Worm (Caenorhabditis elegans) whole organism, young adult: ENCODE measurements around the gene C01G10.10.

Experiments used
- B0035.1 ChIP-seq: sonication (generic microtip); optimal IDR thresholded peaks from 2 replicates; lab custom pipeline; 2016; ENCODE audit warnings: missing genetic modification characterization, mild to moderate bottlenecking, missing compliant biosample characterization, missing genotype, missing genetic modification reagents
- B0336.3 ChIP-seq: fragments of 200-800 bp; sonication (Bioruptor generic); IDR thresholded peaks from 2 replicates; pipeline ENCODE4 v1.3.6; 2022; ENCODE audit warnings: missing genetic modification characterization, missing compliant biosample characterization
- C06A6.2 ChIP-seq: fragments of 200-800 bp; sonication (Bioruptor generic); conservative IDR thresholded peaks from 2 replicates; pipeline ENCODE4 v1.3.6; 2022; ENCODE audit warnings: missing genetic modification characterization, missing compliant biosample characterization
- C17E4.6 ChIP-seq: fragments of 200-800 bp; sonication (Bioruptor generic); IDR thresholded peaks from 2 replicates; pipeline ENCODE4 v1.3.6; 2022; ENCODE audit warnings: missing genetic modification reagents, missing genetic modification characterization, missing compliant biosample characterization
- F22D6.2 ChIP-seq: sonication (generic microtip); optimal IDR thresholded peaks from 2 replicates; lab custom pipeline; 2016; ENCODE audit warnings: mild to moderate bottlenecking, missing genetic modification characterization, missing compliant biosample characterization
- F37B4.10 ChIP-seq: fragments of 200-800 bp; sonication (Bioruptor generic); IDR thresholded peaks from 2 replicates; pipeline ENCODE4 v1.3.6; 2022; ENCODE audit warnings: missing genetic modification characterization, missing compliant biosample characterization
- F39B2.1 ChIP-seq: fragments of 200-800 bp; sonication (Bioruptor generic); IDR thresholded peaks from 2 replicates; pipeline ENCODE4 v1.3.6; 2022; ENCODE audit warnings: missing genetic modification reagents, missing genetic modification characterization, missing compliant biosample characterization
- F55B11.4 ChIP-seq: sonication (generic microtip); optimal IDR thresholded peaks from 2 replicates; lab custom pipeline; 2016; ENCODE audit warnings: missing compliant biosample characterization, missing genetic modification characterization, borderline replicate concordance; ENCODE audit not compliant: insufficient read depth
- F57C9.4 ChIP-seq: sonication (generic microtip); optimal IDR thresholded peaks from 2 replicates; lab custom pipeline; 2017; ENCODE audit warnings: mild to moderate bottlenecking, missing genetic modification characterization, missing compliant biosample characterization
- K11D2.4 ChIP-seq: fragments of 200-800 bp; sonication (Bioruptor generic); IDR thresholded peaks from 2 replicates; pipeline ENCODE4 v1.3.6; 2022; ENCODE audit warnings: missing genetic modification reagents, missing genetic modification characterization, missing compliant biosample characterization
- K12H6.12 ChIP-seq: fragments of 200-800 bp; sonication (Bioruptor generic); optimal IDR thresholded peaks from 2 replicates; lab custom pipeline; 2018; ENCODE audit warnings: mild to moderate bottlenecking, missing genetic modification characterization, missing compliant biosample characterization
- T26A5.8 ChIP-seq: sonication (generic microtip); optimal IDR thresholded peaks from 2 replicates; lab custom pipeline; 2016; ENCODE audit warnings: missing genetic modification characterization, missing compliant biosample characterization
- Y79H2A.3 ChIP-seq: fragments of 200-800 bp; sonication (Bioruptor generic); conservative IDR thresholded peaks from 2 replicates; pipeline ENCODE4 v1.3.6; 2022; ENCODE audit warnings: missing genetic modification reagents, missing genetic modification characterization, missing compliant biosample characterization
- ZK185.1 ChIP-seq: sonication (generic microtip); optimal IDR thresholded peaks from 2 replicates; lab custom pipeline; 2016; ENCODE audit warnings: mild to moderate bottlenecking, missing genetic modification characterization, missing compliant biosample characterization; ENCODE audit not compliant: poor library complexity, severe bottlenecking
- ama-1 ChIP-seq, 3 experiments: fragments of 150-350 bp in 1 of 3; sonication (generic microtip) in 2 of 3; optimal IDR thresholded peaks; 2 replicates each; lab custom pipeline; 2014 to 2018; ENCODE audit warnings: missing biosample characterization in 2 of 3, missing genetic modification characterization in 2 of 3, missing genetic modification reagents in 2 of 3
- aptf-2 ChIP-seq: fragments of 200-800 bp; sonication (Bioruptor generic); conservative IDR thresholded peaks from 2 replicates; pipeline ENCODE4 v1.3.6; 2022; ENCODE audit warnings: missing genetic modification reagents, missing genetic modification characterization, missing compliant biosample characterization
- atf-7 ChIP-seq: sonication (generic microtip); optimal IDR thresholded peaks from 2 replicates; lab custom pipeline; 2017; ENCODE audit warnings: mild to moderate bottlenecking, missing genetic modification characterization, missing compliant biosample characterization
- bed-2 ChIP-seq: fragments of 200-800 bp; sonication (Bioruptor generic); IDR thresholded peaks from 2 replicates; pipeline ENCODE4 v1.3.6; 2022; ENCODE audit warnings: missing genetic modification reagents, missing genetic modification characterization, missing compliant biosample characterization
- ccch-3 ChIP-seq: fragments of 200-800 bp; sonication (Bioruptor generic); optimal IDR thresholded peaks from 2 replicates; lab custom pipeline; 2018; ENCODE audit warnings: mild to moderate bottlenecking, missing genetic modification characterization, missing compliant biosample characterization
- cebp-1 ChIP-seq, 2 experiments: fragments of 200-800 bp in 1 of 2; sonication (Bioruptor generic) in 1 of 2; sonication (generic microtip) in 1 of 2; IDR thresholded peaks in 1 of 2; optimal IDR thresholded peaks in 1 of 2; 2 replicates each; pipeline versions ENCODE4 v1.3.6 to Lab custom; 2017 to 2022; ENCODE audit warnings: missing compliant biosample characterization in 2 of 2, missing genetic modification characterization in 2 of 2, mild to moderate bottlenecking in 1 of 2, missing genetic modification reagents in 1 of 2, moderate library complexity in 1 of 2
- ceh-40 ChIP-seq: fragments of 200-800 bp; sonication (Bioruptor generic); IDR thresholded peaks from 2 replicates; pipeline ENCODE4 v1.3.6; 2022; ENCODE audit warnings: missing genetic modification characterization, missing compliant biosample characterization
- chd-7 ChIP-seq: sonication (generic microtip); optimal IDR thresholded peaks from 2 replicates; lab custom pipeline; 2016; ENCODE audit warnings: mild to moderate bottlenecking, missing genetic modification characterization, moderate library complexity, missing compliant biosample characterization
- dpff-1 ChIP-seq: sonication (generic microtip); optimal IDR thresholded peaks from 2 replicates; lab custom pipeline; 2017; ENCODE audit warnings: mild to moderate bottlenecking, missing genetic modification characterization, missing compliant biosample characterization
- egl-18 ChIP-seq: fragments of 200-800 bp; sonication (Bioruptor generic); IDR thresholded peaks from 2 replicates; pipeline ENCODE4 v1.3.6; 2022; ENCODE audit warnings: missing genetic modification reagents, missing genetic modification characterization, missing compliant biosample characterization
- egl-44 ChIP-seq: fragments of 200-800 bp; sonication (Bioruptor generic); IDR thresholded peaks from 2 replicates; pipeline ENCODE4 v1.3.6; 2022; ENCODE audit warnings: missing genetic modification reagents, missing genetic modification characterization, missing compliant biosample characterization
- ekl-4 ChIP-seq: fragments of 200-800 bp; sonication (Bioruptor generic); IDR thresholded peaks from 2 replicates; pipeline ENCODE4 v1.3.6; 2022; ENCODE audit warnings: missing genetic modification reagents, missing genetic modification characterization, missing compliant biosample characterization
- hlh-26 ChIP-seq: fragments of 200-800 bp; sonication (Bioruptor generic); conservative IDR thresholded peaks from 2 replicates; pipeline ENCODE4 v1.3.6; 2022; ENCODE audit warnings: missing genetic modification reagents, missing genetic modification characterization, missing compliant biosample characterization
- hmg-1.2 ChIP-seq: fragments of 200-800 bp; sonication (Bioruptor generic); IDR thresholded peaks from 2 replicates; pipeline ENCODE4 v1.3.6; 2022; ENCODE audit warnings: missing genetic modification reagents, missing genetic modification characterization, missing compliant biosample characterization
- hmg-20 ChIP-seq: fragments of 200-800 bp; sonication (Bioruptor generic); IDR thresholded peaks from 2 replicates; pipeline ENCODE4 v1.3.6; 2022; ENCODE audit warnings: missing genetic modification reagents, missing genetic modification characterization, missing compliant biosample characterization
- let-526 ChIP-seq: fragments of 200-800 bp; sonication (Bioruptor generic); IDR thresholded peaks from 2 replicates; pipeline ENCODE4 v1.3.6; 2022; ENCODE audit warnings: missing genetic modification reagents, missing genetic modification characterization, missing compliant biosample characterization
- let-607 ChIP-seq, 2 experiments: fragments of 200-800 bp in 1 of 2; sonication (Bioruptor generic) in 1 of 2; sonication (generic microtip) in 1 of 2; optimal IDR thresholded peaks; 2 replicates each; lab custom pipeline; 2016 to 2018; ENCODE audit warnings: mild to moderate bottlenecking in 2 of 2, missing compliant biosample characterization in 2 of 2, missing genetic modification characterization in 2 of 2, moderate library complexity in 2 of 2, missing genotype in 1 of 2
- mel-28 ChIP-seq: sonication (generic microtip); optimal IDR thresholded peaks from 2 replicates; lab custom pipeline; 2016; ENCODE audit warnings: borderline replicate concordance, mild to moderate bottlenecking, missing genetic modification characterization, missing compliant biosample characterization
- mes-4 ChIP-seq: sonication (generic microtip); optimal IDR thresholded peaks from 2 replicates; lab custom pipeline; 2016; ENCODE audit warnings: missing genotype, missing genetic modification characterization, missing compliant biosample characterization
- mxl-1 ChIP-seq: sonication (generic microtip); optimal IDR thresholded peaks from 2 replicates; lab custom pipeline; 2016; ENCODE audit warnings: missing genetic modification characterization, missing compliant biosample characterization
- nfya-2 ChIP-seq: fragments of 200-800 bp; sonication (Bioruptor generic); IDR thresholded peaks from 2 replicates; pipeline ENCODE4 v1.3.6; 2022; ENCODE audit warnings: missing genetic modification reagents, missing genetic modification characterization, missing compliant biosample characterization
- nhr-120 ChIP-seq: fragments of 200-800 bp; sonication (Bioruptor generic); IDR thresholded peaks from 2 replicates; pipeline ENCODE4 v1.3.6; 2022; ENCODE audit warnings: missing genetic modification characterization, missing compliant biosample characterization
- nhr-179 ChIP-seq: sonication (generic microtip); optimal IDR thresholded peaks from 2 replicates; lab custom pipeline; 2016; ENCODE audit warnings: mild to moderate bottlenecking, missing genetic modification characterization, missing compliant biosample characterization
- pbrm-1 ChIP-seq: fragments of 200-800 bp; sonication (Bioruptor generic); IDR thresholded peaks from 2 replicates; pipeline ENCODE4 v1.3.6; 2022; ENCODE audit warnings: missing genetic modification reagents, missing genetic modification characterization, missing compliant biosample characterization
- rcor-1 ChIP-seq: fragments of 200-800 bp; sonication (Bioruptor generic); IDR thresholded peaks from 2 replicates; pipeline ENCODE4 v1.3.6; 2022; ENCODE audit warnings: missing genetic modification reagents, missing genetic modification characterization, missing compliant biosample characterization
- rpc-1 ChIP-seq, 2 experiments: fragments of 150-350 bp in 1 of 2; sonication (generic microtip) in 1 of 2; optimal IDR thresholded peaks; 2 replicates each; lab custom pipeline; 2014 to 2018; ENCODE audit warnings: missing biosample characterization in 1 of 2, missing genetic modification characterization in 1 of 2, missing genetic modification reagents in 1 of 2, missing genotype in 1 of 2
- sdz-38 ChIP-seq: sonication (generic microtip); optimal IDR thresholded peaks from 2 replicates; lab custom pipeline; 2016; ENCODE audit warnings: missing genotype, missing genetic modification characterization, missing compliant biosample characterization
- snpc-1.1 ChIP-seq: sonication (generic microtip); optimal IDR thresholded peaks from 2 replicates; lab custom pipeline; 2017; ENCODE audit warnings: missing genetic modification characterization, mild to moderate bottlenecking, missing compliant biosample characterization, antibody characterized with exemption, moderate library complexity, missing genotype, missing genetic modification reagents; ENCODE audit not compliant: insufficient read depth
- snpc-1.3 ChIP-seq: sonication (generic microtip); optimal IDR thresholded peaks from 2 replicates; lab custom pipeline; 2017; ENCODE audit warnings: missing genetic modification characterization, mild to moderate bottlenecking, missing compliant biosample characterization, antibody characterized with exemption, moderate library complexity, missing genotype, missing genetic modification reagents; ENCODE audit not compliant: insufficient read depth
- unc-62 ChIP-seq: fragments of 150-350 bp; optimal IDR thresholded peaks from 2 replicates; lab custom pipeline; 2014; ENCODE audit warnings: missing biosample characterization, missing genetic modification reagents, missing genetic modification characterization
- zim-3 ChIP-seq: sonication (generic microtip); optimal IDR thresholded peaks from 2 replicates; lab custom pipeline; 2017; ENCODE audit warnings: mild to moderate bottlenecking, missing genetic modification characterization, moderate library complexity, missing compliant biosample characterization
- ztf-25 ChIP-seq: fragments of 200-800 bp; sonication (Bioruptor generic); IDR thresholded peaks from 2 replicates; pipeline ENCODE4 v1.3.6; 2022; ENCODE audit warnings: missing genetic modification reagents, missing genetic modification characterization, missing compliant biosample characterization
- ztf-28 ChIP-seq: fragments of 200-800 bp; sonication (Bioruptor generic); IDR thresholded peaks from 2 replicates; pipeline ENCODE4 v1.3.6; 2022; ENCODE audit warnings: missing genetic modification reagents, missing genetic modification characterization, missing compliant biosample characterization

C01G10.10 gene

DNA sequence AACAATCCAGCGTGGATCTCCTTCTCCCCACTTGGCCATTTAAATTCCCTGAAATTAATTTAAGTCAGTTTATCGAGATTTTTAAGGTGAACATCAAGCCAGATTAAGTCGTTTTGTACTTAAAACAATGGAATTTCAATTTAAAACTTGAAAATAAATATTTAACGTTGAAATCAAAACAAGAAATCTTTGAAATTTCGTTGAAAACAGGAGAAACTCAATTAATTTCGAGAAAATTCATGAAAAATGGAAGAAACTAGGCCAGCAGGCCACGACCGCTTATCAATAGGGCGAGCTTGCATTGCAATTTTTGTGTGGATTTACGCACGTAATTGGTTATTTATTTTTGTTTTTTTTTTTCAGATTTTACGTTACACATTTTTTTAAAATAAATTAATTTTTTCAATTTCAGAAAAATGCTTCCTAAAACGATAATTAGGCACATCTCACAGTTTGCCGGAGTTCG lies 3.1 kb upstream of the C01G10.10 start, which contains the start of the genes ahsa-1 and C01G10.7 (continued):
- no peak for TF ChIP-seq ama-1 (optimal IDR thresholded peaks at IDR 0.05; lab: Kevin White, UChicago)
- no peak for TF ChIP-seq ama-1 (GFP tag; optimal IDR thresholded peaks at IDR 0.05; lab: Kevin White, UChicago)
- peak; percentile 74 for TF ChIP-seq snpc-1.1 (tag; lab: Kevin White, UChicago)
- TF ChIP-seq ztf-28 (GFP tag; lab: Robert Waterston, UW) = peak; percentile 93
- no peak for TF ChIP-seq zim-3 (tag; lab: Kevin White, UChicago)
- peak; percentile 84 for TF ChIP-seq rcor-1
- TF ChIP-seq B0336.3 (GFP tag; lab: Robert Waterston, UW) = no peak
- no peak for TF ChIP-seq nfya-2 (GFP tag; lab: Robert Waterston, UW)
- no peak for TF ChIP-seq unc-62
- no peak for TF ChIP-seq dpff-1 (tag; lab: Kevin White, UChicago)
- TF ChIP-seq hlh-26 (GFP tag; lab: Robert Waterston, UW) = no peak
- TF ChIP-seq mes-4 (tag; lab: Kevin White, UChicago) = no peak
- peak; percentile 77 for TF ChIP-seq Y79H2A.3 (GFP tag; lab: Robert Waterston, UW)
- TF ChIP-seq hmg-20 (GFP tag; lab: Robert Waterston, UW) = no peak
- TF ChIP-seq let-607 (tag; optimal IDR thresholded peaks at IDR 0.05; lab: Kevin White, UChicago) = peak in 1 of 2 experiments; percentile 77
- TF ChIP-seq C06A6.2 (GFP tag; lab: Robert Waterston, UW) = no peak
- TF ChIP-seq ekl-4 = peak; percentile 88
- TF ChIP-seq hmg-1.2 (GFP tag; lab: Robert Waterston, UW) = peak; percentile 51; the same call in 1 of the 2 replicates
- TF ChIP-seq C17E4.6 (GFP tag; lab: Robert Waterston, UW) = peak; percentile 48; the same call in 1 of the 2 replicates
- TF ChIP-seq ccch-3 (GFP tag; lab: Kevin White, UChicago) = peak; percentile 30
- peak; percentile 90 for TF ChIP-seq let-526
- TF ChIP-seq atf-7 = peak; percentile 63
- TF ChIP-seq nhr-179 = no peak
- TF ChIP-seq nhr-120 (GFP tag; lab: Robert Waterston, UW) = no peak
- no peak for TF ChIP-seq egl-18 (GFP tag; lab: Robert Waterston, UW)
- peak; percentile 94 for TF ChIP-seq bed-2
- TF ChIP-seq ztf-25 = peak; percentile 71; the same call in 1 of the 2 replicates
- peak; percentile 52 for TF ChIP-seq F22D6.2 (tag; lab: Kevin White, UChicago)
- peak; percentile 90 for TF ChIP-seq aptf-2
- TF ChIP-seq snpc-1.3 (tag; lab: Kevin White, UChicago) = peak; percentile 65
- peak; percentile 80 for TF ChIP-seq egl-44 (GFP tag; lab: Robert Waterston, UW)
- no peak for TF ChIP-seq F37B4.10 (GFP tag; lab: Robert Waterston, UW)
- peak; percentile 97 for TF ChIP-seq ZK185.1 (tag; lab: Kevin White, UChicago)
- TF ChIP-seq K11D2.4 (GFP tag; lab: Robert Waterston, UW) = 0 out of 2 replicates have a peak, but pooled peaks have one; percentile 55
- peak; percentile 70 for TF ChIP-seq K12H6.12 (tag; lab: Kevin White, UChicago)
- TF ChIP-seq ceh-40 (GFP tag; lab: Robert Waterston, UW) = no peak
- peak; percentile 57 for TF ChIP-seq mel-28 (tag; lab: Kevin White, UChicago)
- no peak for TF ChIP-seq F57C9.4 (tag; lab: Kevin White, UChicago)
- TF ChIP-seq pbrm-1 (GFP tag; lab: Robert Waterston, UW) = peak; percentile 87; the same call in 1 of the 2 replicates
- no peak for TF ChIP-seq sdz-38 (tag; lab: Kevin White, UChicago)
- no peak for TF ChIP-seq mxl-1 (tag; lab: Kevin White, UChicago)
- TF ChIP-seq F55B11.4 = no peak
- no peak for TF ChIP-seq T26A5.8 (tag; lab: Kevin White, UChicago)
- no peak for TF ChIP-seq chd-7 (tag; lab: Kevin White, UChicago)
- TF ChIP-seq cebp-1 (GFP tag; IDR thresholded peaks at IDR 0.05; lab: Robert Waterston, UW) = peak; percentile 72; the same call in 1 of the 2 replicates
- TF ChIP-seq cebp-1 (tag; optimal IDR thresholded peaks at IDR 0.05; lab: Kevin White, UChicago) = no peak
- TF ChIP-seq F39B2.1 (GFP tag; lab: Robert Waterston, UW) = no peak
- TF ChIP-seq rpc-1 (optimal IDR thresholded peaks at IDR 0.05; lab: Kevin White, UChicago) = peak; percentile 31
- no peak for TF ChIP-seq rpc-1 (tag; optimal IDR thresholded peaks at IDR 0.05; lab: Kevin White, UChicago)
- TF ChIP-seq B0035.1 (tag; lab: Kevin White, UChicago) = peak; percentile 41
